Worm (Caenorhabditis elegans): ENCODE results near the gene F36H1.11.
A peak's percentile ranks its signal among the peaks of the same experiment; 100 is the strongest.

F36H1.11 gene

ce11 chrIV:11082789-11083235 is 33.8 kb downstream of the F36H1.11 start (continued):
- TF ChIP-seq F33H1.4 (GFP tag; IDR thresholded peaks at IDR 0.05) = peak; percentile 62
- 0 out of 2 replicates have a peak, but pooled peaks have one; percentile 6 for TF ChIP-seq hsf-1 (GFP tag; IDR thresholded peaks at IDR 0.05)
- TF ChIP-seq F37B4.10 (GFP tag; IDR thresholded peaks at IDR 0.05) = no peak
- peak; percentile 81 for TF ChIP-seq ztf-26 (tag; optimal IDR thresholded peaks at IDR 0.05)
- no peak for TF ChIP-seq F55B11.4 (tag; optimal IDR thresholded peaks at IDR 0.05; ENCODE audit: borderline replicate concordance, insufficient read depth)
- TF ChIP-seq repo-1 (tag; optimal IDR thresholded peaks at IDR 0.05) = peak; percentile 79
- no peak for TF ChIP-seq madf-8 (GFP tag; conservative IDR thresholded peaks at IDR 0.05)
- TF ChIP-seq sdz-38 (tag; optimal IDR thresholded peaks at IDR 0.05) = no peak
- peak; percentile 65 for TF ChIP-seq mel-28 (tag; optimal IDR thresholded peaks at IDR 0.05; ENCODE audit: borderline replicate concordance)
- TF ChIP-seq tlf-1 (GFP tag; optimal IDR thresholded peaks at IDR 0.05) = peak; percentile 81
- TF ChIP-seq ceh-79 (tag; optimal IDR thresholded peaks at IDR 0.05) = peak; percentile 46
- no peak for TF ChIP-seq hlh-12 (tag; optimal IDR thresholded peaks at IDR 0.05)
- peak; percentile 2 for TF ChIP-seq gei-17 (GFP tag; optimal IDR thresholded peaks at IDR 0.05)
- peak; percentile 27 for TF ChIP-seq F23B12.7 (tag; optimal IDR thresholded peaks at IDR 0.05; ENCODE audit: insufficient read depth)
- TF ChIP-seq tbp1 (GFP tag; optimal IDR thresholded peaks at IDR 0.05) = peak; percentile 65
- TF ChIP-seq F52B5.7 (tag; optimal IDR thresholded peaks at IDR 0.05) = peak; percentile 11
- peak; percentile 30; the same call in 1 of the 2 replicates for TF ChIP-seq bed-2 (GFP tag; IDR thresholded peaks at IDR 0.05)
- peak; percentile 90 for TF ChIP-seq chd-7 (tag; optimal IDR thresholded peaks at IDR 0.05)
- TF ChIP-seq lin-26 (GFP tag; IDR thresholded peaks at IDR 0.05) = peak; percentile 69; the same call in 1 of the 2 replicates
- no peak; the same call in 1 of the 2 replicates for TF ChIP-seq Y79H2A.3 (GFP tag; conservative IDR thresholded peaks at IDR 0.05)
- TF ChIP-seq snpc-4 (GFP tag; optimal IDR thresholded peaks at IDR 0.05) = no peak
- peak; percentile 47 to 73 (median 58) for TF ChIP-seq snpc-4 (tag; optimal IDR thresholded peaks at IDR 0.05)
- peak; percentile 83 for TF ChIP-seq dox-1 (GFP tag; IDR thresholded peaks at IDR 0.05)
- TF ChIP-seq B0336.3 (GFP tag; IDR thresholded peaks at IDR 0.05) = peak; percentile 89
- peak; percentile 8 for TF ChIP-seq B0261.1 (tag; optimal IDR thresholded peaks at IDR 0.05)
- TF ChIP-seq B0019.2 (GFP tag; conservative IDR thresholded peaks at IDR 0.05) = no peak
- TF ChIP-seq sptf-2 (GFP tag; optimal IDR thresholded peaks at IDR 0.05) = no peak
- no peak for TF ChIP-seq sea-2 (GFP tag; IDR thresholded peaks at IDR 0.05)
- peak; percentile 91 for TF ChIP-seq ZK185.1 (tag; optimal IDR thresholded peaks at IDR 0.05; ENCODE audit: poor library complexity, severe bottlenecking)
- no peak for TF ChIP-seq F49E8.2 (tag; optimal IDR thresholded peaks at IDR 0.05; ENCODE audit: insufficient read depth)
- TF ChIP-seq somi-1 (GFP tag; optimal IDR thresholded peaks at IDR 0.05) = peak; percentile 74
- no peak for TF ChIP-seq efl-1 (GFP tag; optimal IDR thresholded peaks at IDR 0.05)
- TF ChIP-seq D2030.7 (GFP tag; IDR thresholded peaks at IDR 0.05) = no peak
- TF ChIP-seq xnd-1 (tag; optimal IDR thresholded peaks at IDR 0.05) = no peak
- TF ChIP-seq ztf-18 (tag; optimal IDR thresholded peaks at IDR 0.05) = peak; percentile 69
- TF ChIP-seq lin-35 (GFP tag; optimal IDR thresholded peaks at IDR 0.05) = peak in 1 of 3 experiments; percentile 87
- TF ChIP-seq mcd-1 (GFP tag; IDR thresholded peaks at IDR 0.05) = peak; percentile 82
- no peak for TF ChIP-seq nhr-179 (tag; optimal IDR thresholded peaks at IDR 0.05)
- peak; percentile 89 for TF ChIP-seq C06A6.2 (GFP tag; conservative IDR thresholded peaks at IDR 0.05)
- peak; percentile 0 for TF ChIP-seq F10E7.11 (tag; optimal IDR thresholded peaks at IDR 0.05)
- no peak for TF ChIP-seq tbx-9 (tag; optimal IDR thresholded peaks at IDR 0.05; ENCODE audit: borderline replicate concordance)
- TF ChIP-seq F57A8.1 (GFP tag; optimal IDR thresholded peaks at IDR 0.05) = no peak
- TF ChIP-seq ztf-22 (GFP tag; optimal IDR thresholded peaks at IDR 0.05) = peak; percentile 81
- TF ChIP-seq athp-1 (tag; optimal IDR thresholded peaks at IDR 0.05) = peak; percentile 85
- TF ChIP-seq ceh-27 (GFP tag; optimal IDR thresholded peaks at IDR 0.05) = peak; percentile 90
- TF ChIP-seq let-526 (GFP tag; IDR thresholded peaks at IDR 0.05) = 0 out of 2 replicates have a peak, but pooled peaks have one; percentile 60
- no peak for TF ChIP-seq cebp-2 (GFP tag; IDR thresholded peaks at IDR 0.05)
- TF ChIP-seq dpff-1 (tag; optimal IDR thresholded peaks at IDR 0.05) = no peak
- TF ChIP-seq fkh-3 (tag; optimal IDR thresholded peaks at IDR 0.05) = no peak

All from whole organism, young adult.